Worm (Caenorhabditis elegans) whole organism, young adult: ENCODE data around the gene Y66C5A.1.

Source experiments
- T26A5.8 ChIP-seq: sonication (generic microtip); optimal IDR thresholded peaks from 2 replicates; lab custom pipeline; 2016; ENCODE audit warnings: missing genetic modification characterization, missing compliant biosample characterization
- egl-18 ChIP-seq: fragments of 200-800 bp; sonication (Bioruptor generic); IDR thresholded peaks from 2 replicates; pipeline ENCODE4 v1.3.6; 2022; ENCODE audit warnings: missing genetic modification reagents, missing genetic modification characterization, missing compliant biosample characterization
- egl-44 ChIP-seq: fragments of 200-800 bp; sonication (Bioruptor generic); IDR thresholded peaks from 2 replicates; pipeline ENCODE4 v1.3.6; 2022; ENCODE audit warnings: missing genetic modification reagents, missing genetic modification characterization, missing compliant biosample characterization
- egrh-3 ChIP-seq: fragments of 200-800 bp; sonication (Bioruptor generic); IDR thresholded peaks from 2 replicates; pipeline ENCODE4 v1.3.6; 2022; ENCODE audit warnings: missing genetic modification reagents, missing genetic modification characterization, missing compliant biosample characterization
- hsf-1 ChIP-seq: fragments of 200-800 bp; sonication (Bioruptor generic); IDR thresholded peaks from 2 replicates; pipeline ENCODE4 v1.3.6; 2022; ENCODE audit warnings: missing genetic modification reagents, missing genetic modification characterization, missing compliant biosample characterization
- let-526 ChIP-seq: fragments of 200-800 bp; sonication (Bioruptor generic); IDR thresholded peaks from 2 replicates; pipeline ENCODE4 v1.3.6; 2022; ENCODE audit warnings: missing genetic modification reagents, missing genetic modification characterization, missing compliant biosample characterization
- madf-3 ChIP-seq: fragments of 200-800 bp; sonication (Bioruptor generic); IDR thresholded peaks from 2 replicates; pipeline ENCODE4 v1.3.6; 2022; ENCODE audit warnings: missing genetic modification reagents, missing genetic modification characterization, missing compliant biosample characterization
- mel-28 ChIP-seq: sonication (generic microtip); optimal IDR thresholded peaks from 2 replicates; lab custom pipeline; 2016; ENCODE audit warnings: borderline replicate concordance, mild to moderate bottlenecking, missing genetic modification characterization, missing compliant biosample characterization
- unc-62 ChIP-seq: fragments of 150-350 bp; optimal IDR thresholded peaks from 2 replicates; lab custom pipeline; 2014; ENCODE audit warnings: missing biosample characterization, missing genetic modification reagents, missing genetic modification characterization
- zim-3 ChIP-seq: sonication (generic microtip); optimal IDR thresholded peaks from 2 replicates; lab custom pipeline; 2017; ENCODE audit warnings: mild to moderate bottlenecking, missing genetic modification characterization, moderate library complexity, missing compliant biosample characterization

DNA sequence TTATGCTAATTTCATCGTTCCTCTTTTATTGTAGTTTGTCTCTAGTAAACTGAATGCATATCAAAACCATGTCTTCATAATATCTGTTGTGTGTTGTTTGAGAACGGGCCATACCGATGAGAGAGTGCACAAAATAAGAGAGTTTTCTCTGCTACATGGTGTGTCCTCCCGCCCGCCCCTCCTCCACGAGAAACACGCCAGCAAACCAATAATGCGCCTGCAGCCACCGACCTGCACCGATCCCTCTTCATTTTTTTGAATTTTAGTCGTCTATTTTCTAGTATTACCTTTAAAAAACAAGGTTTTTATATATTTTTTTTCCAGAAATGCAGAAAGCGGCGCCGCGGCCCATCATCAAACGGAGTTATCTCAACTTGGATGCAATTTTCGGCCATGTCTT, 24.9 kb upstream of the Y66C5A.1 start, which contains the start of gene gfi-3:
- TF ChIP-seq T26A5.8 (tag; lab: Kevin White, UChicago) (no peak), zim-3 (tag; lab: Kevin White, UChicago) (no peak), egrh-3 (GFP tag; lab: Robert Waterston, UW) (no peak), mel-28 (no peak), unc-62 (GFP tag; lab: Kevin White, UChicago) (no peak), egl-44 (GFP tag; lab: Robert Waterston, UW) (no peak), egl-18 (GFP tag; lab: Robert Waterston, UW) (no peak), let-526 (GFP tag; lab: Robert Waterston, UW) (no peak), hsf-1 (GFP tag; lab: Robert Waterston, UW) (no peak), madf-3 (GFP tag; lab: Robert Waterston, UW) (0 out of 2 replicates have a peak, but pooled peaks have one; percentile 20)
